Fruit fly (Drosophila melanogaster) whole organism, adult: ENCODE data around the gene CG32756.

Experiments
- CG11617 ChIP-seq: fragments of 200-800 bp; sonication (Bioruptor generic); optimal IDR thresholded peaks from 2 replicates; lab custom pipeline; 2017; ENCODE audit warnings: mild to moderate bottlenecking, missing biosample characterization, missing genetic modification reagents, missing genetic modification characterization
- CG12768 ChIP-seq: fragments of 200-800 bp; sonication (Bioruptor generic); optimal IDR thresholded peaks from 2 replicates; lab custom pipeline; 2017; ENCODE audit warnings: missing biosample characterization, missing genetic modification characterization, mild to moderate bottlenecking, moderate library complexity, missing genetic modification reagents
- CG14711 ChIP-seq: fragments of 200-800 bp; sonication (Bioruptor generic); optimal IDR thresholded peaks from 2 replicates; lab custom pipeline; 2018; ENCODE audit warnings: missing biosample characterization, mild to moderate bottlenecking, missing genetic modification characterization, moderate library complexity
- CG1620 ChIP-seq: fragments of 200-800 bp; sonication (Bioruptor generic); optimal IDR thresholded peaks from 2 replicates; lab custom pipeline; 2016; ENCODE audit warnings: missing biosample characterization, missing genetic modification characterization
- CG33017 ChIP-seq: fragments of 200-800 bp; sonication (Bioruptor generic); optimal IDR thresholded peaks from 2 replicates; lab custom pipeline; 2018; ENCODE audit warnings: missing biosample characterization, mild to moderate bottlenecking, missing genetic modification characterization, moderate library complexity
- Clk ChIP-seq: fragments of 200-800 bp; sonication (Bioruptor generic); optimal IDR thresholded peaks from 2 replicates; lab custom pipeline; 2017; ENCODE audit warnings: missing biosample characterization, missing genetic modification characterization
- Crg-1 ChIP-seq: fragments of 200-800 bp; sonication (Bioruptor generic); optimal IDR thresholded peaks from 2 replicates; lab custom pipeline; 2016; ENCODE audit warnings: missing biosample characterization, missing genetic modification characterization
- Hr96 ChIP-seq: fragments of 200-800 bp; sonication (Bioruptor generic); optimal IDR thresholded peaks from 2 replicates; lab custom pipeline; 2016; ENCODE audit warnings: missing biosample characterization, missing genetic modification characterization
- kay ChIP-seq: fragments of 200-800 bp; sonication (Bioruptor generic); peaks from one replicate; lab custom pipeline; 2016; ENCODE audit warnings: missing biosample characterization, missing genetic modification characterization, borderline replicate concordance
- pad ChIP-seq: fragments of 200-800 bp; sonication (Bioruptor generic); optimal IDR thresholded peaks from 3 replicates; lab custom pipeline; 2017; ENCODE audit warnings: missing biosample characterization, missing genetic modification characterization, mild to moderate bottlenecking, moderate library complexity, missing genetic modification reagents
- tj ChIP-seq: fragments of 200-800 bp; sonication (Bioruptor generic); optimal IDR thresholded peaks from 3 replicates; lab custom pipeline; 2017; ENCODE audit warnings: missing biosample characterization, mild to moderate bottlenecking, missing genetic modification characterization, moderate library complexity
- toe ChIP-seq: fragments of 200-800 bp; sonication (Bioruptor generic); optimal IDR thresholded peaks from 2 replicates; lab custom pipeline; 2016; ENCODE audit warnings: missing biosample characterization, missing genetic modification characterization

dm6 chrX:5899241-5900145 is 46.0 kb upstream of the CG32756 start:
- TF ChIP-seq CG1620 (no peak), CG33017 (tag; lab: Kevin White, UChicago) (no peak), pad (peak; percentile 62), CG14711 (tag; lab: Kevin White, UChicago) (peak; percentile 5), CG11617 (GFP tag; lab: Kevin White, UChicago) (no peak), toe (GFP tag; lab: Kevin White, UChicago) (no peak), tj (GFP tag; lab: Kevin White, UChicago) (peak; percentile 75), Hr96 (GFP tag; lab: Kevin White, UChicago) (no peak), kay (peak; percentile 30), Crg-1 (GFP tag; lab: Kevin White, UChicago) (no peak), CG12768 (GFP tag; lab: Kevin White, UChicago) (no peak), Clk (GFP tag; lab: Kevin White, UChicago) (no peak)
